Fruit fly (Drosophila melanogaster) whole organism, prepupa: Measurements from ENCODE around the gene CG8562.

Experiments used
- Blimp-1 ChIP-seq: fragments of 200-800 bp; sonication (Bioruptor generic); optimal IDR thresholded peaks from 3 replicates; lab custom pipeline; 2017; ENCODE audit warnings: missing biosample characterization, missing genetic modification characterization, mild to moderate bottlenecking, moderate library complexity, missing genetic modification reagents
- CG10631 ChIP-seq: fragments of 200-800 bp; sonication (Bioruptor generic); optimal IDR thresholded peaks from 2 replicates; lab custom pipeline; 2016; ENCODE audit warnings: missing biosample characterization, missing genetic modification characterization
- CG11294 ChIP-seq: fragments of 200-800 bp; sonication (Bioruptor generic); IDR thresholded peaks from 2 replicates; pipeline ENCODE4 v1.3.6; 2022; ENCODE audit warnings: missing biosample characterization, missing genetic modification characterization
- CG11762 ChIP-seq: fragments of 200-800 bp; sonication (Bioruptor generic); optimal IDR thresholded peaks from 3 replicates; lab custom pipeline; 2016; ENCODE audit warnings: missing biosample characterization, missing genetic modification characterization; ENCODE audit not compliant: insufficient read depth
- CG11902 ChIP-seq: fragments of 200-800 bp; sonication (Bioruptor generic); optimal IDR thresholded peaks from 3 replicates; lab custom pipeline; 2016; ENCODE audit warnings: missing biosample characterization, missing genetic modification characterization
- CG15336 ChIP-seq: fragments of 200-800 bp; sonication (Bioruptor generic); IDR thresholded peaks from 2 replicates; pipeline ENCODE4 v1.3.6; 2022; ENCODE audit warnings: missing biosample characterization, missing genetic modification characterization
- CG1621 ChIP-seq: fragments of 200-800 bp; sonication (Bioruptor generic); optimal IDR thresholded peaks from 3 replicates; lab custom pipeline; 2018; ENCODE audit warnings: missing biosample characterization, mild to moderate bottlenecking, missing genetic modification characterization
- CG16779 ChIP-seq: fragments of 200-800 bp; sonication (Bioruptor generic); optimal IDR thresholded peaks from 3 replicates; lab custom pipeline; 2017; ENCODE audit warnings: missing biosample characterization, mild to moderate bottlenecking, missing genetic modification characterization
- CG3032 ChIP-seq: fragments of 200-800 bp; optimal IDR thresholded peaks from 2 replicates; lab custom pipeline; 2019; ENCODE audit warnings: missing biosample characterization, mild to moderate bottlenecking, missing genetic modification characterization, moderate library complexity
- CG31627 ChIP-seq: fragments of 200-800 bp; sonication (Bioruptor generic); optimal IDR thresholded peaks from 3 replicates; lab custom pipeline; 2016; ENCODE audit warnings: missing biosample characterization, missing genetic modification characterization
- CG34406 ChIP-seq: fragments of 200-800 bp; sonication (Bioruptor generic); optimal IDR thresholded peaks from 3 replicates; lab custom pipeline; 2016; ENCODE audit warnings: missing biosample characterization, missing genetic modification characterization
- CG4318 ChIP-seq: fragments of 200-800 bp; sonication (Bioruptor generic); optimal IDR thresholded peaks from 3 replicates; lab custom pipeline; 2017; ENCODE audit warnings: missing biosample characterization, mild to moderate bottlenecking, missing genetic modification characterization
- CG6163 ChIP-seq: fragments of 200-800 bp; sonication (Bioruptor generic); IDR thresholded peaks from 3 replicates; pipeline ENCODE4 v1.3.6; 2022; ENCODE audit warnings: missing biosample characterization, missing genetic modification characterization
- CG6276 ChIP-seq: fragments of 200-800 bp; sonication (Bioruptor generic); optimal IDR thresholded peaks from 2 replicates; lab custom pipeline; 2017; ENCODE audit warnings: missing biosample characterization, mild to moderate bottlenecking, missing genetic modification characterization
- CG6792 ChIP-seq: fragments of 200-800 bp; sonication (Bioruptor generic); optimal IDR thresholded peaks from 3 replicates; lab custom pipeline; 2016; ENCODE audit warnings: missing biosample characterization, missing genetic modification characterization
- CG6808 ChIP-seq: fragments of 200-800 bp; sonication (Bioruptor generic); optimal IDR thresholded peaks from 3 replicates; lab custom pipeline; 2017; ENCODE audit warnings: missing biosample characterization, missing genetic modification characterization, mild to moderate bottlenecking, moderate library complexity, missing genetic modification reagents
- CG8319 ChIP-seq: fragments of 200-800 bp; sonication (Bioruptor generic); optimal IDR thresholded peaks from 3 replicates; lab custom pipeline; 2016; ENCODE audit warnings: missing biosample characterization, missing genetic modification characterization
- Eip78C ChIP-seq: fragments of 200-800 bp; sonication (Bioruptor generic); peaks from one replicate; lab custom pipeline; 2016; ENCODE audit warnings: missing biosample characterization, missing genetic modification characterization
- Eip93F ChIP-seq: fragments of 200-800 bp; sonication (Bioruptor generic); optimal IDR thresholded peaks from 2 replicates; lab custom pipeline; 2016; ENCODE audit warnings: missing biosample characterization, mild to moderate bottlenecking, missing genetic modification characterization
- Ets96B ChIP-seq: fragments of 200-800 bp; optimal IDR thresholded peaks from 2 replicates; lab custom pipeline; 2019; ENCODE audit warnings: missing biosample characterization, mild to moderate bottlenecking, missing genetic modification characterization, moderate library complexity
- Gug ChIP-seq: fragments of 200-800 bp; sonication (Bioruptor generic); IDR thresholded peaks from 2 replicates; pipeline ENCODE4 v1.3.6; 2022; ENCODE audit warnings: missing biosample characterization, missing genetic modification characterization
- Hr38 ChIP-seq: sonication (Bioruptor generic); optimal IDR thresholded peaks from 2 replicates; lab custom pipeline; 2016; ENCODE audit warnings: missing biosample characterization, missing genetic modification characterization
- Met ChIP-seq: fragments of 200-800 bp; sonication (Bioruptor generic); optimal IDR thresholded peaks from 3 replicates; lab custom pipeline; 2016; ENCODE audit warnings: missing biosample characterization, missing genetic modification characterization
- OdsH ChIP-seq: fragments of 200-800 bp; sonication (Bioruptor generic); optimal IDR thresholded peaks from 3 replicates; lab custom pipeline; 2016; ENCODE audit warnings: missing biosample characterization, missing genetic modification characterization
- Sox15 ChIP-seq: fragments of 200-800 bp; sonication (Bioruptor generic); optimal IDR thresholded peaks from 3 replicates; lab custom pipeline; 2016; ENCODE audit warnings: missing biosample characterization, missing genetic modification characterization
- acj6 ChIP-seq: fragments of 200-800 bp; sonication (Bioruptor generic); optimal IDR thresholded peaks from 3 replicates; lab custom pipeline; 2016; ENCODE audit warnings: missing biosample characterization, missing genetic modification characterization
- dac ChIP-seq: fragments of 200-800 bp; sonication (Bioruptor generic); optimal IDR thresholded peaks from 2 replicates; lab custom pipeline; 2017; ENCODE audit warnings: missing biosample characterization, mild to moderate bottlenecking, missing genetic modification characterization
- dsx ChIP-seq: fragments of 200-800 bp; optimal IDR thresholded peaks from 3 replicates; lab custom pipeline; 2019; ENCODE audit warnings: missing biosample characterization, mild to moderate bottlenecking, missing genetic modification characterization, moderate library complexity; ENCODE audit not compliant: poor library complexity, severe bottlenecking
- eg ChIP-seq: fragments of 200-800 bp; sonication (Bioruptor generic); IDR thresholded peaks from 3 replicates; pipeline ENCODE4 v1.3.6; 2022; ENCODE audit warnings: missing biosample characterization, missing genetic modification characterization
- esn ChIP-seq: fragments of 200-800 bp; sonication (Bioruptor generic); optimal IDR thresholded peaks from 2 replicates; lab custom pipeline; 2016; ENCODE audit warnings: missing biosample characterization, mild to moderate bottlenecking, missing genetic modification characterization, moderate library complexity
- fd59A ChIP-seq: fragments of 200-800 bp; sonication (Bioruptor generic); optimal IDR thresholded peaks from 2 replicates; lab custom pipeline; 2017; ENCODE audit warnings: missing biosample characterization, mild to moderate bottlenecking, missing genetic modification characterization, missing genetic modification reagents
- fd85E ChIP-seq: fragments of 200-800 bp; sonication (Bioruptor generic); optimal IDR thresholded peaks from 3 replicates; lab custom pipeline; 2016; ENCODE audit warnings: missing biosample characterization, missing genetic modification characterization
- fkh ChIP-seq: fragments of 200-800 bp; sonication (Bioruptor generic); optimal IDR thresholded peaks from 3 replicates; lab custom pipeline; 2017; ENCODE audit warnings: missing biosample characterization, mild to moderate bottlenecking, missing genetic modification characterization, moderate library complexity
- lz ChIP-seq: fragments of 200-800 bp; sonication (Bioruptor generic); optimal IDR thresholded peaks from 3 replicates; lab custom pipeline; 2016; ENCODE audit warnings: missing biosample characterization, missing genetic modification characterization
- net ChIP-seq: fragments of 200-800 bp; sonication (Bioruptor generic); optimal IDR thresholded peaks from 3 replicates; lab custom pipeline; 2016; ENCODE audit warnings: missing biosample characterization, missing genetic modification characterization
- salr ChIP-seq, 2 experiments: fragments of 200-800 bp; sonication (Bioruptor generic); optimal IDR thresholded peaks; 3 replicates each; lab custom pipeline; 2016 to 2018; ENCODE audit warnings: missing biosample characterization in 2 of 2, missing genetic modification characterization in 2 of 2, mild to moderate bottlenecking in 1 of 2
- ss ChIP-seq, 2 experiments: fragments of 200-800 bp; sonication (Bioruptor generic); optimal IDR thresholded peaks; 2 replicates in 1 of 2; 3 replicates in 1 of 2; lab custom pipeline; 2017 to 2018; ENCODE audit warnings: mild to moderate bottlenecking in 2 of 2, missing biosample characterization in 2 of 2, missing genetic modification characterization in 2 of 2, moderate library complexity in 1 of 2
- svp ChIP-seq: fragments of 200-800 bp; sonication (Bioruptor generic); peaks from one replicate; lab custom pipeline; 2016; ENCODE audit warnings: missing biosample characterization, missing genetic modification characterization
- topi ChIP-seq: fragments of 200-800 bp; sonication (Bioruptor generic); optimal IDR thresholded peaks from 3 replicates; lab custom pipeline; 2016; ENCODE audit warnings: missing biosample characterization, missing genetic modification characterization

Gene CG8562

dm6 chr3L:7381359-7381976, 16.6 kb upstream of the CG8562 start, which contains the start of the genes SMSr and smid (continued):
- TF ChIP-seq CG8319 (GFP tag; lab: Kevin White, UChicago) = peak; percentile 7
- peak; percentile 56 for TF ChIP-seq CG6792 (GFP tag; lab: Kevin White, UChicago)
- peak; percentile 71 for TF ChIP-seq lz (GFP tag; lab: Kevin White, UChicago)
- peak; percentile 79 for TF ChIP-seq Eip78C
- no peak for TF ChIP-seq eg (GFP tag; lab: Robert Waterston, UW)
- TF ChIP-seq ss (GFP tag; optimal IDR thresholded peaks at IDR 0.05; lab: Kevin White, UChicago) = peak in 1 of 2 experiments; percentile 4
- TF ChIP-seq Ets96B (tag; lab: Kevin White, UChicago) = peak; percentile 53
- TF ChIP-seq CG10631 (GFP tag; lab: Kevin White, UChicago) = peak; percentile 55
- peak; percentile 19 for TF ChIP-seq net (GFP tag; lab: Kevin White, UChicago)
- TF ChIP-seq fd85E = no peak
- TF ChIP-seq fd59A (GFP tag; lab: Kevin White, UChicago) = no peak
- no peak for TF ChIP-seq CG11762 (GFP tag; lab: Kevin White, UChicago)
- peak; percentile 41; the same call in 1 of the 3 replicates for TF ChIP-seq CG6163 (GFP tag; lab: Robert Waterston, UW)
- TF ChIP-seq Gug = peak; percentile 57; the same call in 1 of the 2 replicates
- peak; percentile 5 for TF ChIP-seq CG6808 (GFP tag; lab: Kevin White, UChicago)
- TF ChIP-seq Met (GFP tag; lab: Kevin White, UChicago) = no peak
- TF ChIP-seq fkh = no peak
- TF ChIP-seq topi (GFP tag; lab: Kevin White, UChicago) = peak; percentile 65
- no peak for TF ChIP-seq CG6276 (GFP tag; lab: Kevin White, UChicago)
- peak; percentile 63 for TF ChIP-seq esn (GFP tag; lab: Kevin White, UChicago)
- no peak for TF ChIP-seq Hr38 (GFP tag; lab: Kevin White, UChicago)
- peak; percentile 32; the same call in 1 of the 2 replicates for TF ChIP-seq CG15336
- peak; percentile 71 for TF ChIP-seq acj6 (GFP tag; lab: Kevin White, UChicago)
- TF ChIP-seq CG31627 (GFP tag; lab: Kevin White, UChicago) = peak; percentile 70
- TF ChIP-seq Sox15 = peak; percentile 53
- TF ChIP-seq dac (GFP tag; lab: Kevin White, UChicago) = peak; percentile 2
- TF ChIP-seq Eip93F = no peak
- TF ChIP-seq OdsH (GFP tag; lab: Kevin White, UChicago) = peak; percentile 70
- peak; percentile 33 for TF ChIP-seq CG11902 (GFP tag; lab: Kevin White, UChicago)
- peak; percentile 31 for TF ChIP-seq CG1621 (tag; lab: Kevin White, UChicago)
- no peak for TF ChIP-seq CG16779
- TF ChIP-seq CG3032 (tag; lab: Kevin White, UChicago) = peak; percentile 56

- TF ChIP-seq svp (GFP tag; lab: Kevin White, UChicago) = peak; percentile 10
- TF ChIP-seq Eip93F = no peak
These were observed 10.3 kb upstream of the CG8562 start, which contains the start of gene CG8564 for dm6 chr3L:7387814-7388213. CG8564 (minus strand) TSS chr3L:7387914.

dm6 chr3L:7390004-7390403, 8.1 kb upstream of the CG8562 start:
- TF ChIP-seq dac (GFP tag; lab: Kevin White, UChicago) (no peak), Sox15 (no peak), acj6 (GFP tag; lab: Kevin White, UChicago) (no peak), salr (GFP tag; optimal IDR thresholded peaks at IDR 0.05; lab: Kevin White, UChicago) (no peak), Eip93F (no peak), CG34406 (GFP tag; lab: Kevin White, UChicago) (no peak), CG4318 (GFP tag; lab: Kevin White, UChicago) (no peak), Blimp-1 (GFP tag; lab: Kevin White, UChicago) (no peak), CG11902 (GFP tag; lab: Kevin White, UChicago) (no peak), CG11294 (GFP tag; lab: Robert Waterston, UW) (no peak), CG15336 (no peak), dsx (GFP tag; lab: Kevin White, UChicago) (no peak)
